Worm (Caenorhabditis elegans) whole organism, late embryonic: ENCODE measurements around the gene T04F3.3.

Experiments used
- ahr-1 ChIP-seq: sonication (generic microtip); optimal IDR thresholded peaks from 2 replicates; lab custom pipeline; 2016; ENCODE audit warnings: missing genetic modification characterization, missing compliant biosample characterization
- ama-1 ChIP-seq: fragments of 150-350 bp; optimal IDR thresholded peaks from 2 replicates; lab custom pipeline; 2014
- elt-2 ChIP-seq: sonication (generic microtip); optimal IDR thresholded peaks from 2 replicates; lab custom pipeline; 2016; ENCODE audit warnings: missing genetic modification reagents, missing genetic modification characterization, missing compliant biosample characterization
- ets-4 ChIP-seq: sonication (generic microtip); optimal IDR thresholded peaks from 2 replicates; lab custom pipeline; 2016; ENCODE audit warnings: missing genetic modification characterization, missing compliant biosample characterization
- hlh-15 ChIP-seq: sonication (generic microtip); optimal IDR thresholded peaks from 2 replicates; lab custom pipeline; 2016; ENCODE audit warnings: missing genetic modification characterization, missing compliant biosample characterization

- TF ChIP-seq ahr-1: no peak
- TF ChIP-seq elt-2: no peak
- TF ChIP-seq hlh-15: no peak
- no peak for TF ChIP-seq ama-1 (lab: Kevin White, UChicago)
- TF ChIP-seq ets-4 (tag; lab: Kevin White, UChicago): no peak
These were observed 36.6 kb downstream of the T04F3.3 start for ce11 chrV:11795352-11795751.
